Fruit fly (Drosophila melanogaster): Measurements from ENCODE around the gene vsg.

- TF ChIP-seq EcR (GFP tag; optimal IDR thresholded peaks at IDR 0.05) (no peak), Dll (optimal IDR thresholded peaks at IDR 0.05) (no peak), CG8478 (optimal IDR thresholded peaks at IDR 0.05) (no peak), pan (optimal IDR thresholded peaks at IDR 0.05) (no peak), usp (GFP tag; optimal IDR thresholded peaks at IDR 0.05) (no peak)
Observed at dm6 chr3L:9697527-9697883, 16.6 kb upstream of the vsg start.
